Worm (Caenorhabditis elegans) whole organism, L3 larva: Measurements from ENCODE around the gene F20D1.3.

Experiments used
- nhr-25 ChIP-seq: sonication (generic microtip); optimal IDR thresholded peaks from 2 replicates; lab custom pipeline; 2017; ENCODE audit warnings: missing biosample characterization, missing genetic modification characterization
- unc-62 ChIP-seq: fragments of 150-350 bp; sonication (generic microtip); optimal IDR thresholded peaks from 4 replicates; lab custom pipeline; 2014; ENCODE audit warnings: missing biosample characterization, missing genetic modification reagents, missing genetic modification characterization
- zag-1 ChIP-seq: fragments of 150-350 bp; optimal IDR thresholded peaks from 2 replicates; lab custom pipeline; 2014; ENCODE audit warnings: missing biosample characterization, missing genetic modification characterization
- ztf-11 ChIP-seq: fragments of 150-350 bp; optimal IDR thresholded peaks from 2 replicates; lab custom pipeline; 2014; ENCODE audit warnings: missing biosample characterization, missing genetic modification characterization

- TF ChIP-seq nhr-25 (tag; lab: Kevin White, UChicago) (no peak), zag-1 (tag; lab: Kevin White, UChicago) (no peak), ztf-11 (tag; lab: Kevin White, UChicago) (no peak), unc-62 (GFP tag; lab: Kevin White, UChicago) (no peak)
These were observed 46.4 kb upstream of the F20D1.3 start for ce11 chrX:14929512-14929911.
